Fruit fly (Drosophila melanogaster) whole organism, embryonic: ENCODE measurements around the gene CG34384.
A peak's percentile ranks its signal among the peaks of the same experiment; 100 is the strongest.

Experiments used
- Ada2b ChIP-seq: fragments of 200-800 bp; sonication (Bioruptor generic); IDR thresholded peaks from 2 replicates; pipeline ENCODE4 v1.3.6; 2022; ENCODE audit warnings: missing biosample characterization, missing genetic modification characterization
- Bteb2 ChIP-seq: fragments of 200-800 bp; sonication (Bioruptor generic); optimal IDR thresholded peaks from 2 replicates; lab custom pipeline; 2016; ENCODE audit warnings: missing biosample characterization, missing genetic modification characterization
- CG11085 ChIP-seq: fragments of 200-800 bp; sonication (Bioruptor generic); IDR thresholded peaks from 2 replicates; pipeline ENCODE4 v1.3.6; 2022; ENCODE audit warnings: missing biosample characterization, missing genetic modification characterization
- CG12071 ChIP-seq: fragments of 200-800 bp; sonication (Bioruptor generic); optimal IDR thresholded peaks from 3 replicates; lab custom pipeline; 2018; ENCODE audit warnings: missing biosample characterization, mild to moderate bottlenecking, missing genetic modification characterization
- CG12299 ChIP-seq: fragments of 200-800 bp; sonication (Bioruptor generic); optimal IDR thresholded peaks from 2 replicates; lab custom pipeline; 2018; ENCODE audit warnings: missing biosample characterization, mild to moderate bottlenecking, missing genetic modification characterization
- CG13424 ChIP-seq: fragments of 200-800 bp; sonication (Bioruptor generic); optimal IDR thresholded peaks from 2 replicates; lab custom pipeline; 2019; ENCODE audit warnings: missing biosample characterization, mild to moderate bottlenecking, missing genetic modification characterization, moderate library complexity
- CG14014 ChIP-seq: fragments of 200-800 bp; sonication (Bioruptor generic); IDR thresholded peaks from 2 replicates; pipeline ENCODE4 v1.3.6; 2022; ENCODE audit warnings: missing biosample characterization, missing genetic modification characterization
- CG14050 ChIP-seq: fragments of 200-800 bp; sonication (Bioruptor generic); IDR thresholded peaks from 3 replicates; pipeline ENCODE4 v1.3.6; 2022; ENCODE audit warnings: missing biosample characterization, missing genetic modification characterization
- CG14710 ChIP-seq: fragments of 200-800 bp; sonication (Bioruptor generic); optimal IDR thresholded peaks from 3 replicates; lab custom pipeline; 2019; ENCODE audit warnings: missing biosample characterization, mild to moderate bottlenecking, missing genetic modification characterization, moderate library complexity
- CG17186 ChIP-seq: fragments of 200-800 bp; sonication (Bioruptor generic); optimal IDR thresholded peaks from 3 replicates; lab custom pipeline; 2017; ENCODE audit warnings: missing biosample characterization, missing genetic modification reagents, missing genetic modification characterization
- CG17568 ChIP-seq: fragments of 200-800 bp; sonication (Bioruptor generic); optimal IDR thresholded peaks from 2 replicates; lab custom pipeline; 2018; ENCODE audit warnings: missing biosample characterization, mild to moderate bottlenecking, missing genetic modification characterization, moderate library complexity
- CG2712 ChIP-seq: fragments of 200-800 bp; optimal IDR thresholded peaks from 3 replicates; lab custom pipeline; 2019; ENCODE audit warnings: missing biosample characterization, mild to moderate bottlenecking, missing genetic modification characterization, moderate library complexity
- CG3065 ChIP-seq: fragments of 200-800 bp; sonication (Bioruptor generic); optimal IDR thresholded peaks from 2 replicates; lab custom pipeline; 2016; ENCODE audit warnings: missing biosample characterization, missing genetic modification characterization
- CG5245 ChIP-seq: fragments of 200-800 bp; sonication (Bioruptor generic); optimal IDR thresholded peaks from 3 replicates; lab custom pipeline; 2016; ENCODE audit warnings: missing biosample characterization, missing genetic modification characterization
- CG7556 ChIP-seq: fragments of 200-800 bp; sonication (Bioruptor generic); optimal IDR thresholded peaks from 2 replicates; lab custom pipeline; 2017; ENCODE audit warnings: missing biosample characterization, mild to moderate bottlenecking, missing genetic modification characterization
- CG8924 ChIP-seq: fragments of 200-800 bp; optimal IDR thresholded peaks from 3 replicates; lab custom pipeline; 2019; ENCODE audit warnings: missing biosample characterization, mild to moderate bottlenecking, missing genetic modification characterization, moderate library complexity
- CG8944 ChIP-seq: fragments of 200-800 bp; sonication (Bioruptor generic); optimal IDR thresholded peaks from 3 replicates; lab custom pipeline; 2016; ENCODE audit warnings: missing biosample characterization, missing genetic modification characterization
- CG9817 ChIP-seq: fragments of 200-800 bp; sonication (Bioruptor generic); optimal IDR thresholded peaks from 2 replicates; lab custom pipeline; 2018; ENCODE audit warnings: missing biosample characterization, mild to moderate bottlenecking, missing genetic modification characterization, moderate library complexity
- CkIIα-i1 ChIP-seq: fragments of 200-800 bp; sonication (Bioruptor generic); IDR thresholded peaks from 2 replicates; pipeline ENCODE4 v1.3.6; 2022; ENCODE audit warnings: missing biosample characterization, missing genetic modification characterization
- Dp ChIP-seq: fragments of 200-800 bp; sonication (Bioruptor generic); optimal IDR thresholded peaks from 2 replicates; lab custom pipeline; 2018; ENCODE audit warnings: missing biosample characterization, mild to moderate bottlenecking, missing genetic modification characterization, moderate library complexity
- Eip74EF ChIP-seq, 2 experiments: fragments of 200-800 bp in 1 of 2; fragments of >200 bp in 1 of 2; sonication (Bioruptor generic) in 1 of 2; optimal IDR thresholded peaks; 2 replicates each; lab custom pipeline; 2017 to 2019; ENCODE audit warnings: missing biosample characterization in 2 of 2, missing genetic modification characterization in 2 of 2, mild to moderate bottlenecking in 1 of 2, moderate library complexity in 1 of 2
- Fer3 ChIP-seq: fragments of 200-800 bp; sonication (Bioruptor generic); optimal IDR thresholded peaks from 2 replicates; lab custom pipeline; 2018; ENCODE audit warnings: missing biosample characterization, mild to moderate bottlenecking, missing genetic modification characterization, moderate library complexity
- HmgZ ChIP-seq: fragments of 200-800 bp; sonication (Bioruptor generic); optimal IDR thresholded peaks from 2 replicates; lab custom pipeline; 2018; ENCODE audit warnings: missing biosample characterization, mild to moderate bottlenecking, missing genetic modification characterization
- Hmr ChIP-seq: fragments of 200-800 bp; sonication (Bioruptor generic); optimal IDR thresholded peaks from 3 replicates; lab custom pipeline; 2017; ENCODE audit warnings: mild to moderate bottlenecking, missing biosample characterization, missing genetic modification reagents, missing genetic modification characterization
- Jarid2 ChIP-seq: fragments of 200-800 bp; sonication (Bioruptor generic); optimal IDR thresholded peaks from 3 replicates; lab custom pipeline; 2017; ENCODE audit warnings: mild to moderate bottlenecking, missing biosample characterization, missing genetic modification reagents, missing genetic modification characterization
- Med ChIP-seq: fragments of 200-800 bp; sonication (Bioruptor generic); peaks from one replicate; lab custom pipeline; 2016; ENCODE audit warnings: missing biosample characterization, missing genetic modification characterization, mild to moderate bottlenecking, inconsistent platforms, moderate library complexity
- NFAT ChIP-seq: fragments of 200-800 bp; sonication (Bioruptor generic); IDR thresholded peaks from 2 replicates; pipeline ENCODE4 v1.3.6; 2022; ENCODE audit warnings: missing biosample characterization, missing genetic modification characterization
- Nf-YB ChIP-seq: fragments of 200-800 bp; sonication (Bioruptor generic); optimal IDR thresholded peaks from 3 replicates; lab custom pipeline; 2019; ENCODE audit warnings: missing biosample characterization, mild to moderate bottlenecking, missing genetic modification characterization, moderate library complexity
- Sin3A ChIP-seq: fragments of >200 bp; optimal IDR thresholded peaks from 2 replicates; lab custom pipeline; 2018
- Spps ChIP-seq: fragments of 200-800 bp; sonication (Bioruptor generic); optimal IDR thresholded peaks from 2 replicates; lab custom pipeline; 2018; ENCODE audit warnings: missing biosample characterization, mild to moderate bottlenecking, missing genetic modification characterization
- Stat92E ChIP-seq, 3 experiments: fragments of >200 bp in 2 of 3; fragments of 200-800 bp in 1 of 3; sonication (Bioruptor generic) in 1 of 3; optimal IDR thresholded peaks; 2 replicates each; lab custom pipeline; 2017 to 2019; ENCODE audit warnings: missing biosample characterization in 3 of 3, missing genetic modification characterization in 3 of 3, mild to moderate bottlenecking in 1 of 3, moderate library complexity in 1 of 3
- Vsx1 ChIP-seq: fragments of 200-800 bp; sonication (Bioruptor generic); optimal IDR thresholded peaks from 2 replicates; lab custom pipeline; 2017; ENCODE audit warnings: missing biosample characterization, mild to moderate bottlenecking, missing genetic modification characterization, missing genetic modification reagents
- amos ChIP-seq: fragments of 200-800 bp; sonication (Bioruptor generic); IDR thresholded peaks from 2 replicates; pipeline ENCODE4 v1.3.6; 2022; ENCODE audit warnings: missing biosample characterization, missing genetic modification characterization; ENCODE audit not compliant: partially characterized antibody
- bab2 ChIP-seq: fragments of 200-800 bp; sonication (Bioruptor generic); optimal IDR thresholded peaks from 2 replicates; lab custom pipeline; 2016; ENCODE audit warnings: missing biosample characterization, missing genetic modification characterization
- crp ChIP-seq, 2 experiments: fragments of 200-800 bp; sonication (Bioruptor generic); optimal IDR thresholded peaks; 2 replicates in 1 of 2; 3 replicates in 1 of 2; lab custom pipeline; 2017; ENCODE audit warnings: missing biosample characterization in 2 of 2, missing genetic modification characterization in 2 of 2, mild to moderate bottlenecking in 1 of 2, moderate library complexity in 1 of 2
- dm ChIP-seq: fragments of 200-800 bp; sonication (Bioruptor generic); optimal IDR thresholded peaks from 3 replicates; lab custom pipeline; 2016; ENCODE audit warnings: missing biosample characterization, missing genetic modification characterization
- hth ChIP-seq: fragments of >200 bp; optimal IDR thresholded peaks from 2 replicates; lab custom pipeline; 2017; ENCODE audit warnings: inconsistent platforms
- lmd ChIP-seq: fragments of 200-800 bp; sonication (Bioruptor generic); IDR thresholded peaks from 2 replicates; pipeline ENCODE4 v1.3.6; 2022; ENCODE audit warnings: missing biosample characterization, missing genetic modification characterization
- mam ChIP-seq: fragments of 200-800 bp; sonication (Bioruptor generic); optimal IDR thresholded peaks from 3 replicates; lab custom pipeline; 2016; ENCODE audit warnings: missing biosample characterization, missing genetic modification characterization
- mld ChIP-seq: fragments of 200-800 bp; sonication (Bioruptor generic); IDR thresholded peaks from 3 replicates; pipeline ENCODE4 v1.3.6; 2022; ENCODE audit warnings: missing biosample characterization, missing genetic modification characterization; ENCODE audit not compliant: partially characterized antibody
- psq ChIP-seq: fragments of 200-800 bp; sonication (Bioruptor generic); optimal IDR thresholded peaks from 2 replicates; lab custom pipeline; 2017; ENCODE audit warnings: missing biosample characterization, missing genetic modification characterization
- ro ChIP-seq: fragments of 200-800 bp; sonication (Bioruptor generic); IDR thresholded peaks from 2 replicates; pipeline ENCODE4 v1.3.6; 2022; ENCODE audit warnings: missing biosample characterization, missing genetic modification characterization
- sisA ChIP-seq: fragments of 200-800 bp; sonication (Bioruptor generic); IDR thresholded peaks from 2 replicates; pipeline ENCODE4 v1.3.6; 2022; ENCODE audit warnings: missing biosample characterization, missing genetic modification characterization
- ssp ChIP-seq: fragments of 200-800 bp; sonication (Bioruptor generic); IDR thresholded peaks from 2 replicates; pipeline ENCODE4 v1.3.6; 2022; ENCODE audit warnings: missing biosample characterization, missing genetic modification characterization
- stc ChIP-seq: fragments of 200-800 bp; sonication (Bioruptor generic); IDR thresholded peaks from 2 replicates; pipeline ENCODE4 v1.3.6; 2022; ENCODE audit warnings: missing biosample characterization, missing genetic modification characterization
- tio ChIP-seq: fragments of 200-800 bp; sonication (Bioruptor generic); optimal IDR thresholded peaks from 2 replicates; lab custom pipeline; 2017; ENCODE audit warnings: missing biosample characterization, missing genetic modification characterization, inconsistent platforms
- toy ChIP-seq: fragments of 200-800 bp; sonication (Bioruptor generic); IDR thresholded peaks from 2 replicates; pipeline ENCODE4 v1.3.6; 2022; ENCODE audit warnings: missing biosample characterization, missing genetic modification characterization
- trem ChIP-seq: fragments of 200-800 bp; optimal IDR thresholded peaks from 3 replicates; lab custom pipeline; 2019; ENCODE audit warnings: missing biosample characterization, mild to moderate bottlenecking, missing genetic modification characterization, moderate library complexity
- twi ChIP-seq: fragments of 200-800 bp; optimal IDR thresholded peaks from 2 replicates; lab custom pipeline; 2019; ENCODE audit warnings: missing biosample characterization, mild to moderate bottlenecking, missing genetic modification characterization, moderate library complexity
- zen ChIP-seq: fragments of 200-800 bp; sonication (Bioruptor generic); optimal IDR thresholded peaks from 3 replicates; lab custom pipeline; 2018; ENCODE audit warnings: missing biosample characterization, mild to moderate bottlenecking, missing genetic modification characterization, moderate library complexity

Gene CG34384

DNA sequence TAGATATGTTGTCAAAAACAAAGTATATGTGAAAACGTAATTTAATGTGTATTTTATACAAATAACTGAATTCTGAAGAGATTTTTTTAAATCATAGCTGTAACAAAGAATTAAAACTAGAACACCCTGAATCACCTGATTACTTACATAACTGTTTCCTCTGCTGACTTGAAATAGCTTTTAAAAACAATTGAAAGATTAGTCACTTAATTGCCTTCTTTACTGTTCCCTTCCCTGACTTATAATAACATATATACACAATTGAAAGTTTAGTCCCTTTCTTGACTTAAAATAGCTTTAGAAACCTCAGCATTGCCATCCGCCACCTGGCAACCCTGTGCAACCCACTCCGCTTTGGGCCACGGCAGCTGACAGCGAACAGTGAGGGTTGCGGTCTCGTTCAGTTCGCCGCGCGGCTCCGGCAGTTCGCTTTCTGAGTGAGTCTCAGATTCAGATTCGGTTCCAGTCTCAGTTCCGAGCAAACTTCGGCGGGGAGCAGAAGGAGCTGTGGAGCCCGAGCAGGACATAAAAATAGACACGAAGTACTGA lies at the start of gene CG34384 (continued):
- TF ChIP-seq CG7556 (GFP tag; lab: Kevin White, UChicago) (peak; percentile 93), zen (peak; percentile 24), bab2 (peak; percentile 38), Vsx1 (GFP tag; lab: Kevin White, UChicago) (no peak), Stat92E (GFP tag; optimal IDR thresholded peaks at IDR 0.05; lab: Kevin White, UChicago) (no peak), Bteb2 (GFP tag; lab: Kevin White, UChicago) (peak; percentile 27), CG2712 (peak; percentile 67), dm (GFP tag; lab: Kevin White, UChicago) (no peak), sisA (peak; percentile 17; the same call in 1 of the 2 replicates), CG8924 (peak; percentile 61), CG3065 (no peak), CkIIα-i1 (GFP tag; lab: Robert Waterston, UW) (no peak), Ada2b (no peak), crp (GFP tag; optimal IDR thresholded peaks at IDR 0.05; lab: Kevin White, UChicago) (peak in 1 of 2 experiments; percentile 18), Med (peak; percentile 78), mam (peak; percentile 52), hth (lab: Kevin White, UChicago) (no peak), ro (GFP tag; lab: Robert Waterston, UW) (no peak), lmd (GFP tag; lab: Robert Waterston, UW) (peak; percentile 36; the same call in 1 of the 2 replicates), twi (no peak), psq (GFP tag; lab: Kevin White, UChicago) (no peak), trem (tag; lab: Kevin White, UChicago) (no peak), Fer3 (tag; lab: Kevin White, UChicago) (peak; percentile 8), CG14050 (GFP tag; lab: Robert Waterston, UW) (no peak), toy (GFP tag; lab: Robert Waterston, UW) (no peak), Sin3A (lab: Kevin White, UChicago) (no peak), Jarid2 (no peak), CG12299 (no peak), Nf-YB (GFP tag; lab: Kevin White, UChicago) (peak; percentile 18), stc (no peak), CG14710 (tag; lab: Kevin White, UChicago) (peak; percentile 72), Dp (GFP tag; lab: Kevin White, UChicago) (no peak), HmgZ (peak; percentile 12), Eip74EF (GFP tag; optimal IDR thresholded peaks at IDR 0.05; lab: Kevin White, UChicago) (no peak), CG13424 (tag; lab: Kevin White, UChicago) (peak; percentile 64), CG11085 (GFP tag; lab: Robert Waterston, UW) (no peak), CG14014 (GFP tag; lab: Robert Waterston, UW) (0 out of 2 replicates have a peak, but pooled peaks have one; percentile 11), mld (no peak), NFAT (GFP tag; lab: Robert Waterston, UW) (peak; percentile 41; the same call in 1 of the 2 replicates), CG5245 (GFP tag; lab: Kevin White, UChicago) (peak; percentile 42), Spps (tag; lab: Kevin White, UChicago) (no peak), ssp (GFP tag; lab: Robert Waterston, UW) (no peak), CG17568 (GFP tag; lab: Kevin White, UChicago) (no peak), amos (GFP tag; lab: Robert Waterston, UW) (no peak), CG12071 (GFP tag; lab: Kevin White, UChicago) (no peak), tio (GFP tag; lab: Kevin White, UChicago) (peak; percentile 42), CG17186 (GFP tag; lab: Kevin White, UChicago) (no peak), CG9817 (tag; lab: Kevin White, UChicago) (peak; percentile 51), CG8944 (GFP tag; lab: Kevin White, UChicago) (no peak), Hmr (GFP tag; lab: Kevin White, UChicago) (peak; percentile 76)
